ENCODE assay signal across 2 fruit fly cellular contexts in the genomic region with DNA sequence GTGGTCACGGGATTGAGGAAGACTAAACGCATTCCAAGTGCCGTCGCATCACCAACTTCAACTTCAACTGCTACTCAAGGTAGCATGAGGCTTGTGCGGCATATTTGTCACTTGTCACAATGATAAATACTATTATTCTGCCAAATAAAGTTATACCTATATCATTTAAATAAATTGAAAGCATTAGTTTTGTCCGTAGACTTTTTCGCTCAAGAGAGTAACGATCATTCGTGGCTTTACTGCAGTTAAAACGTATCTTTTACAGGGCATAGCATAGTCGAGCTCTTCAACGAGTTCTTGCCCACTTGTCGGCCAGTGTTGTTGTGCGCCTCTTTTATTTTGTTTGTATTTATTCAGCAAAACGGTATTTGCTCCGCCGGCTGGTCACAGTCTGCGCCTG.
A peak's percentile ranks its signal among the peaks of the same experiment; 100 is the strongest.
TF ChIP-seq lines count a peak whose summit lies in the region.

No protein-coding gene starts in this region.

TF ChIP-seq in whole organism, embryonic, 481 proteins besides CTCF, POLR2A, EP300 and RAD21 (continued from another document):
- no peak for TF ChIP-seq gro (GFP tag; optimal IDR thresholded peaks at IDR 0.05; lab: Kevin White, UChicago)
- no peak for TF ChIP-seq fd64A (GFP tag; optimal IDR thresholded peaks at IDR 0.05; lab: Kevin White, UChicago)
- TF ChIP-seq kni (GFP tag; optimal IDR thresholded peaks at IDR 0.05; lab: Kevin White, UChicago) = no peak
- TF ChIP-seq Dfd (GFP tag; optimal IDR thresholded peaks at IDR 0.05; lab: Kevin White, UChicago) = no peak
- TF ChIP-seq ato (GFP tag; IDR thresholded peaks at IDR 0.05; lab: Robert Waterston, UW; ENCODE audit: partially characterized antibody) = no peak
- TF ChIP-seq CG6175 (GFP tag; IDR thresholded peaks at IDR 0.05; lab: Robert Waterston, UW) = no peak
- TF ChIP-seq crc (GFP tag; optimal IDR thresholded peaks at IDR 0.05; lab: Kevin White, UChicago) = no peak
- no peak for TF ChIP-seq Dp (GFP tag; optimal IDR thresholded peaks at IDR 0.05; lab: Kevin White, UChicago)
- TF ChIP-seq nmo (GFP tag; optimal IDR thresholded peaks at IDR 0.05; lab: Kevin White, UChicago) = no peak
- TF ChIP-seq Xrp1 (GFP tag; IDR thresholded peaks at IDR 0.05; lab: Robert Waterston, UW) = peak; percentile 33; the same call in 1 of the 2 replicates
- peak; percentile 41 for TF ChIP-seq CG1603 (tag; optimal IDR thresholded peaks at IDR 0.05; lab: Kevin White, UChicago)
- no peak for TF ChIP-seq pan (optimal IDR thresholded peaks at IDR 0.05; lab: Kevin White, UChicago)
- no peak for TF ChIP-seq pan (GFP tag; optimal IDR thresholded peaks at IDR 0.05 in 1 of 2, IDR thresholded peaks at IDR 0.05 in 1 of 2)
- TF ChIP-seq Blimp-1 (GFP tag; optimal IDR thresholded peaks at IDR 0.05; lab: Kevin White, UChicago) = peak; percentile 26
- no peak for TF ChIP-seq az2 (GFP tag; optimal IDR thresholded peaks at IDR 0.05; lab: Kevin White, UChicago)
- no peak for TF ChIP-seq CG32767 (GFP tag; IDR thresholded peaks at IDR 0.05; lab: Robert Waterston, UW)
- TF ChIP-seq CG9797 (GFP tag; optimal IDR thresholded peaks at IDR 0.05; lab: Kevin White, UChicago) = no peak
- TF ChIP-seq CG4424 (GFP tag; optimal IDR thresholded peaks at IDR 0.05; lab: Kevin White, UChicago) = peak; percentile 19
- TF ChIP-seq trem (tag; optimal IDR thresholded peaks at IDR 0.05; lab: Kevin White, UChicago) = no peak
- no peak for TF ChIP-seq CG15514 (GFP tag; optimal IDR thresholded peaks at IDR 0.05; lab: Kevin White, UChicago)
- no peak for TF ChIP-seq CG2120 (GFP tag; optimal IDR thresholded peaks at IDR 0.05; lab: Kevin White, UChicago)
- TF ChIP-seq prd (optimal IDR thresholded peaks at IDR 0.05; lab: Kevin White, UChicago) = no peak
- TF ChIP-seq prd (GFP tag; IDR thresholded peaks at IDR 0.05; lab: Robert Waterston, UW) = 0 out of 3 replicates have a peak, but pooled peaks have one; percentile 31
- TF ChIP-seq dm (GFP tag; optimal IDR thresholded peaks at IDR 0.05; lab: Kevin White, UChicago) = no peak
- no peak for TF ChIP-seq tup (GFP tag; optimal IDR thresholded peaks at IDR 0.05; lab: Kevin White, UChicago)
- TF ChIP-seq ara (GFP tag; IDR thresholded peaks at IDR 0.05; lab: Robert Waterston, UW) = no peak
- 0 out of 2 replicates have a peak, but pooled peaks have one; percentile 22 for TF ChIP-seq sisA (GFP tag; IDR thresholded peaks at IDR 0.05; lab: Robert Waterston, UW)
- no peak for TF ChIP-seq CG34422 (GFP tag; IDR thresholded peaks at IDR 0.05; lab: Robert Waterston, UW)
- no peak for TF ChIP-seq CG18262 (tag; optimal IDR thresholded peaks at IDR 0.05; lab: Kevin White, UChicago)
- TF ChIP-seq CG10979 (tag; optimal IDR thresholded peaks at IDR 0.05; lab: Kevin White, UChicago) = peak; percentile 28
- no peak for TF ChIP-seq Lim3 (GFP tag; IDR thresholded peaks at IDR 0.05; lab: Robert Waterston, UW)
- TF ChIP-seq z (GFP tag; IDR thresholded peaks at IDR 0.05; lab: Robert Waterston, UW) = no peak
- no peak for TF ChIP-seq CG15601 (tag; optimal IDR thresholded peaks at IDR 0.05; lab: Kevin White, UChicago)

TF ChIP-seq in whole organism, prepupa, 60 proteins besides CTCF, POLR2A, EP300 and RAD21 (continued from another document):
- TF ChIP-seq topi (GFP tag; optimal IDR thresholded peaks at IDR 0.05; lab: Kevin White, UChicago) = no peak
- peak; percentile 19 for TF ChIP-seq achi (GFP tag; optimal IDR thresholded peaks at IDR 0.05; lab: Kevin White, UChicago)
- peak; percentile 5 for TF ChIP-seq Met (GFP tag; optimal IDR thresholded peaks at IDR 0.05; lab: Kevin White, UChicago)
- TF ChIP-seq CG6854 (GFP tag; optimal IDR thresholded peaks at IDR 0.05; lab: Kevin White, UChicago) = no peak
- TF ChIP-seq Hr39 (GFP tag; optimal IDR thresholded peaks at IDR 0.05; lab: Kevin White, UChicago) = peak; percentile 25
- TF ChIP-seq Ets96B (tag; optimal IDR thresholded peaks at IDR 0.05; lab: Kevin White, UChicago) = no peak
- TF ChIP-seq CG11294 (GFP tag; IDR thresholded peaks at IDR 0.05; lab: Robert Waterston, UW) = no peak
- peak; percentile 9 for TF ChIP-seq CG10631 (GFP tag; optimal IDR thresholded peaks at IDR 0.05; lab: Kevin White, UChicago)
- no peak for TF ChIP-seq CG34406 (GFP tag; optimal IDR thresholded peaks at IDR 0.05; lab: Kevin White, UChicago)
- no peak for TF ChIP-seq CG11902 (GFP tag; optimal IDR thresholded peaks at IDR 0.05; lab: Kevin White, UChicago)
- peak; percentile 57; the same call in 2 of the 3 replicates for TF ChIP-seq CG8119 (GFP tag; IDR thresholded peaks at IDR 0.05; lab: Robert Waterston, UW)
- TF ChIP-seq esn (GFP tag; optimal IDR thresholded peaks at IDR 0.05; lab: Kevin White, UChicago) = peak; percentile 11
